Worm (Caenorhabditis elegans) whole organism, L3 larva: ENCODE data around the gene pld-1.

Experiments
- aly-2 ChIP-seq: fragments of 150-350 bp; optimal IDR thresholded peaks from 2 replicates; lab custom pipeline; 2014; ENCODE audit warnings: missing biosample characterization, missing genetic modification characterization
- ama-1 ChIP-seq: fragments of 150-350 bp; optimal IDR thresholded peaks from 2 replicates; lab custom pipeline; 2018
- ceh-82 ChIP-seq: fragments of 150-350 bp; optimal IDR thresholded peaks from 2 replicates; lab custom pipeline; 2014; ENCODE audit warnings: missing biosample characterization, missing genetic modification characterization
- ceh-9 ChIP-seq: sonication (generic microtip); optimal IDR thresholded peaks from 2 replicates; lab custom pipeline; 2018; ENCODE audit warnings: missing biosample characterization, missing genetic modification characterization
- egl-27 ChIP-seq: sonication (generic microtip); optimal IDR thresholded peaks from 4 replicates; lab custom pipeline; 2017; ENCODE audit warnings: missing biosample characterization, missing genetic modification reagents, missing genetic modification characterization
- elt-1 ChIP-seq: fragments of 150-350 bp; optimal IDR thresholded peaks from 2 replicates; lab custom pipeline; 2014; ENCODE audit warnings: missing biosample characterization, missing genetic modification characterization
- fkh-10 ChIP-seq: sonication (generic microtip); optimal IDR thresholded peaks from 2 replicates; lab custom pipeline; 2017; ENCODE audit warnings: missing biosample characterization, missing genetic modification reagents, missing genetic modification characterization
- fos-1 ChIP-seq: fragments of 150-350 bp; optimal IDR thresholded peaks from 2 replicates; lab custom pipeline; 2014; ENCODE audit warnings: missing biosample characterization, missing genetic modification characterization
- lsy-12 ChIP-seq: sonication (generic microtip); optimal IDR thresholded peaks from 2 replicates; lab custom pipeline; 2016; ENCODE audit warnings: mild to moderate bottlenecking, missing genetic modification characterization, missing compliant biosample characterization
- mdl-1 ChIP-seq: fragments of 150-350 bp; optimal IDR thresholded peaks from 2 replicates; lab custom pipeline; 2014; ENCODE audit warnings: missing biosample characterization, missing genetic modification characterization
- nhr-28 ChIP-seq: fragments of 150-350 bp; optimal IDR thresholded peaks from 2 replicates; lab custom pipeline; 2014; ENCODE audit warnings: missing biosample characterization, missing genetic modification characterization
- pha-4 ChIP-seq: fragments of 150-350 bp; optimal IDR thresholded peaks from 2 replicates; lab custom pipeline; 2014; ENCODE audit warnings: missing biosample characterization, missing genetic modification reagents, missing genetic modification characterization
- skn-1 ChIP-seq: fragments of 150-350 bp; optimal IDR thresholded peaks from 2 replicates; lab custom pipeline; 2014; ENCODE audit warnings: missing biosample characterization, missing genetic modification characterization
- unc-62 ChIP-seq: fragments of 150-350 bp; sonication (generic microtip); optimal IDR thresholded peaks from 4 replicates; lab custom pipeline; 2014; ENCODE audit warnings: missing biosample characterization, missing genetic modification reagents, missing genetic modification characterization

DNA sequence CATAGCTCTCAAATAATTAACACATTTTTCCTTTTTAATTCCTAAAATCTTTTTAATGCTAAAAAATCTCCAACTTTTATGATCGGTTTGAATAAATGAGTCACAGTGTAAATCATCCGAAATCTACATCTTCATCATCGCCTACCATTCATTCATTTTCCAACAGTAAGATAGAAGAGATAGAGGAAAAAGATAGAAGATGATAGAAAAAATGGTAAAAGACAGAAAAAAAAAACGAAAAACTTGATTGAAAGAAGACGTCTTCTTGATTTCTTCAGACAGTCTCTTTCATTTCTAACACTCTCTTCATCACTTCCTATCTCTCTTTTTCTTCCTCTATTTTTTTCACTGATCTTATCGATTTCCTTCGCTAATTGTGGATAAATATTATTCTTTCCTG lies 11.7 kb upstream of the pld-1 start:
- TF ChIP-seq aly-2 (no peak), ceh-82 (tag; lab: Kevin White, UChicago) (no peak), pha-4 (no peak), nhr-28 (tag; lab: Kevin White, UChicago) (no peak), fkh-10 (no peak), ceh-9 (no peak), lsy-12 (tag; lab: Kevin White, UChicago) (no peak), fos-1 (tag; lab: Kevin White, UChicago) (no peak), skn-1 (tag; lab: Kevin White, UChicago) (no peak), egl-27 (tag; lab: Kevin White, UChicago) (no peak), elt-1 (tag; lab: Kevin White, UChicago) (peak; percentile 88), unc-62 (GFP tag; lab: Kevin White, UChicago) (no peak), ama-1 (no peak), mdl-1 (tag; lab: Kevin White, UChicago) (no peak)
